Worm (Caenorhabditis elegans) whole organism, early embryonic: Measurements from ENCODE around the gene ift-81.

Experiments
- F13C5.2 ChIP-seq: sonication (generic microtip); optimal IDR thresholded peaks from 2 replicates; lab custom pipeline; 2017; ENCODE audit warnings: mild to moderate bottlenecking, missing genetic modification characterization, inconsistent platforms, missing compliant biosample characterization
- ama-1 ChIP-seq: fragments of 150-350 bp; optimal IDR thresholded peaks from 2 replicates; lab custom pipeline; 2014
- ets-7 ChIP-seq: sonication (generic microtip); optimal IDR thresholded peaks from 2 replicates; lab custom pipeline; 2016; ENCODE audit warnings: missing genotype, missing genetic modification characterization, missing compliant biosample characterization
- sea-1 ChIP-seq: fragments of 200-800 bp; sonication (Bioruptor generic); conservative IDR thresholded peaks from 2 replicates; pipeline ENCODE4 v1.3.6; 2022; ENCODE audit warnings: missing genetic modification characterization, missing compliant biosample characterization

- TF ChIP-seq F13C5.2 (tag; lab: Kevin White, UChicago) (no peak), ama-1 (lab: Kevin White, UChicago) (no peak), sea-1 (no peak), ets-7 (tag; lab: Kevin White, UChicago) (no peak)
Measured at ce11 chrX:5344287-5344686, 45.9 kb downstream of the ift-81 start, which contains the start of gene C26B9.1.
